Fruit fly (Drosophila melanogaster) whole organism, prepupa: ENCODE data around the gene awd.

Source experiments
- Blimp-1 ChIP-seq: fragments of 200-800 bp; sonication (Bioruptor generic); optimal IDR thresholded peaks from 3 replicates; lab custom pipeline; 2017; ENCODE audit warnings: missing biosample characterization, missing genetic modification characterization, mild to moderate bottlenecking, moderate library complexity, missing genetic modification reagents
- CG10631 ChIP-seq: fragments of 200-800 bp; sonication (Bioruptor generic); optimal IDR thresholded peaks from 2 replicates; lab custom pipeline; 2016; ENCODE audit warnings: missing biosample characterization, missing genetic modification characterization
- CG10669 ChIP-seq: fragments of 200-800 bp; sonication (Bioruptor generic); optimal IDR thresholded peaks from 3 replicates; lab custom pipeline; 2018; ENCODE audit warnings: missing biosample characterization, mild to moderate bottlenecking, missing genetic modification characterization, moderate library complexity
- CG16779 ChIP-seq: fragments of 200-800 bp; sonication (Bioruptor generic); optimal IDR thresholded peaks from 3 replicates; lab custom pipeline; 2017; ENCODE audit warnings: missing biosample characterization, mild to moderate bottlenecking, missing genetic modification characterization
- CG31627 ChIP-seq: fragments of 200-800 bp; sonication (Bioruptor generic); optimal IDR thresholded peaks from 3 replicates; lab custom pipeline; 2016; ENCODE audit warnings: missing biosample characterization, missing genetic modification characterization
- CG32006 ChIP-seq: fragments of 200-800 bp; sonication (Bioruptor generic); optimal IDR thresholded peaks from 3 replicates; lab custom pipeline; 2017; ENCODE audit warnings: missing biosample characterization, mild to moderate bottlenecking, missing genetic modification characterization
- CG34406 ChIP-seq: fragments of 200-800 bp; sonication (Bioruptor generic); optimal IDR thresholded peaks from 3 replicates; lab custom pipeline; 2016; ENCODE audit warnings: missing biosample characterization, missing genetic modification characterization
- CG3919 ChIP-seq: fragments of 200-800 bp; sonication (Bioruptor generic); optimal IDR thresholded peaks from 3 replicates; lab custom pipeline; 2016; ENCODE audit warnings: missing biosample characterization, missing genetic modification characterization
- CG4318 ChIP-seq: fragments of 200-800 bp; sonication (Bioruptor generic); optimal IDR thresholded peaks from 3 replicates; lab custom pipeline; 2017; ENCODE audit warnings: missing biosample characterization, mild to moderate bottlenecking, missing genetic modification characterization
- CG6854 ChIP-seq: fragments of 200-800 bp; sonication (Bioruptor generic); optimal IDR thresholded peaks from 2 replicates; lab custom pipeline; 2017; ENCODE audit warnings: missing biosample characterization, mild to moderate bottlenecking, missing genetic modification characterization
- CG8119 ChIP-seq: fragments of 200-800 bp; sonication (Bioruptor generic); IDR thresholded peaks from 3 replicates; pipeline ENCODE4 v1.3.6; 2022; ENCODE audit warnings: missing biosample characterization, missing genetic modification characterization
- CG8319 ChIP-seq: fragments of 200-800 bp; sonication (Bioruptor generic); optimal IDR thresholded peaks from 3 replicates; lab custom pipeline; 2016; ENCODE audit warnings: missing biosample characterization, missing genetic modification characterization
- CG8632 ChIP-seq: fragments of 200-800 bp; sonication (Bioruptor generic); optimal IDR thresholded peaks from 3 replicates; lab custom pipeline; 2016; ENCODE audit warnings: missing biosample characterization, missing genetic modification characterization
- Eip78C ChIP-seq: fragments of 200-800 bp; sonication (Bioruptor generic); peaks from one replicate; lab custom pipeline; 2016; ENCODE audit warnings: missing biosample characterization, missing genetic modification characterization
- Eip93F ChIP-seq: fragments of 200-800 bp; sonication (Bioruptor generic); optimal IDR thresholded peaks from 2 replicates; lab custom pipeline; 2016; ENCODE audit warnings: missing biosample characterization, mild to moderate bottlenecking, missing genetic modification characterization
- Ets21C ChIP-seq: fragments of 200-800 bp; sonication (Bioruptor generic); optimal IDR thresholded peaks from 3 replicates; lab custom pipeline; 2016; ENCODE audit warnings: missing biosample characterization, missing genetic modification characterization
- Hr38 ChIP-seq: sonication (Bioruptor generic); optimal IDR thresholded peaks from 2 replicates; lab custom pipeline; 2016; ENCODE audit warnings: missing biosample characterization, missing genetic modification characterization
- Hr39 ChIP-seq: fragments of 200-800 bp; sonication (Bioruptor generic); optimal IDR thresholded peaks from 2 replicates; lab custom pipeline; 2016; ENCODE audit warnings: missing biosample characterization, missing genetic modification characterization
- Hr4 ChIP-seq: fragments of 200-800 bp; sonication (Bioruptor generic); optimal IDR thresholded peaks from 3 replicates; lab custom pipeline; 2016; ENCODE audit warnings: missing biosample characterization, missing genetic modification characterization
- OdsH ChIP-seq: fragments of 200-800 bp; sonication (Bioruptor generic); optimal IDR thresholded peaks from 3 replicates; lab custom pipeline; 2016; ENCODE audit warnings: missing biosample characterization, missing genetic modification characterization
- Smox ChIP-seq: fragments of 200-800 bp; sonication (Bioruptor generic); optimal IDR thresholded peaks from 3 replicates; lab custom pipeline; 2016; ENCODE audit warnings: missing biosample characterization, missing genetic modification characterization
- Sox14 ChIP-seq: fragments of 200-800 bp; sonication (Bioruptor generic); optimal IDR thresholded peaks from 3 replicates; lab custom pipeline; 2016; ENCODE audit warnings: missing biosample characterization, missing genetic modification characterization
- Sox15 ChIP-seq: fragments of 200-800 bp; sonication (Bioruptor generic); optimal IDR thresholded peaks from 3 replicates; lab custom pipeline; 2016; ENCODE audit warnings: missing biosample characterization, missing genetic modification characterization
- cyc ChIP-seq: fragments of 200-800 bp; sonication (Bioruptor generic); optimal IDR thresholded peaks from 3 replicates; lab custom pipeline; 2016; ENCODE audit warnings: missing biosample characterization, missing genetic modification characterization
- eg ChIP-seq: fragments of 200-800 bp; sonication (Bioruptor generic); IDR thresholded peaks from 3 replicates; pipeline ENCODE4 v1.3.6; 2022; ENCODE audit warnings: missing biosample characterization, missing genetic modification characterization
- fd59A ChIP-seq: fragments of 200-800 bp; sonication (Bioruptor generic); optimal IDR thresholded peaks from 2 replicates; lab custom pipeline; 2017; ENCODE audit warnings: missing biosample characterization, mild to moderate bottlenecking, missing genetic modification characterization, missing genetic modification reagents
- fd85E ChIP-seq: fragments of 200-800 bp; sonication (Bioruptor generic); optimal IDR thresholded peaks from 3 replicates; lab custom pipeline; 2016; ENCODE audit warnings: missing biosample characterization, missing genetic modification characterization
- fkh ChIP-seq: fragments of 200-800 bp; sonication (Bioruptor generic); optimal IDR thresholded peaks from 3 replicates; lab custom pipeline; 2017; ENCODE audit warnings: missing biosample characterization, mild to moderate bottlenecking, missing genetic modification characterization, moderate library complexity
- net ChIP-seq: fragments of 200-800 bp; sonication (Bioruptor generic); optimal IDR thresholded peaks from 3 replicates; lab custom pipeline; 2016; ENCODE audit warnings: missing biosample characterization, missing genetic modification characterization
- pdm3 ChIP-seq: fragments of 200-800 bp; sonication (Bioruptor generic); optimal IDR thresholded peaks from 3 replicates; lab custom pipeline; 2016; ENCODE audit warnings: missing biosample characterization, missing genetic modification characterization
- svp ChIP-seq: fragments of 200-800 bp; sonication (Bioruptor generic); peaks from one replicate; lab custom pipeline; 2016; ENCODE audit warnings: missing biosample characterization, missing genetic modification characterization
- vri ChIP-seq: fragments of 200-800 bp; sonication (Bioruptor generic); optimal IDR thresholded peaks from 3 replicates; lab custom pipeline; 2016; ENCODE audit warnings: missing biosample characterization, mild to moderate bottlenecking, missing genetic modification characterization

awd gene

dm6 chr3R:31745629-31746081, at the start of gene awd (continued):
- TF ChIP-seq OdsH (GFP tag; lab: Kevin White, UChicago): no peak
- no peak for TF ChIP-seq Sox15 (GFP tag; lab: Kevin White, UChicago)
- no peak for TF ChIP-seq Hr4
- no peak for TF ChIP-seq CG10669
- no peak for TF ChIP-seq CG34406 (GFP tag; lab: Kevin White, UChicago)
- no peak for TF ChIP-seq Hr38
- TF ChIP-seq Hr39 (GFP tag; lab: Kevin White, UChicago): no peak
- peak; percentile 57 for TF ChIP-seq Sox14 (GFP tag; lab: Kevin White, UChicago)

dm6 chr3R:31794457-31794856, 48.6 kb upstream of the awd start:
- TF ChIP-seq CG4318 (GFP tag; lab: Kevin White, UChicago) (no peak), CG32006 (GFP tag; lab: Kevin White, UChicago) (no peak), fd59A (GFP tag; lab: Kevin White, UChicago) (no peak), CG10631 (no peak), CG8319 (GFP tag; lab: Kevin White, UChicago) (no peak), cyc (GFP tag; lab: Kevin White, UChicago) (no peak), Blimp-1 (GFP tag; lab: Kevin White, UChicago) (no peak), CG6854 (GFP tag; lab: Kevin White, UChicago) (peak; percentile 52), svp (GFP tag; lab: Kevin White, UChicago) (peak; percentile 97), Sox14 (GFP tag; lab: Kevin White, UChicago) (no peak), Eip78C (no peak), CG8632 (no peak), net (no peak)

- TF ChIP-seq fkh (GFP tag; lab: Kevin White, UChicago): no peak
- no peak for TF ChIP-seq Hr4
- no peak for TF ChIP-seq OdsH (GFP tag; lab: Kevin White, UChicago)
- TF ChIP-seq CG16779 (tag; lab: Kevin White, UChicago): no peak
- TF ChIP-seq fd85E (GFP tag; lab: Kevin White, UChicago): no peak
- peak; percentile 43 for TF ChIP-seq CG31627 (GFP tag; lab: Kevin White, UChicago)
- TF ChIP-seq CG3919: no peak
- TF ChIP-seq Eip93F: peak; percentile 12
- TF ChIP-seq eg (GFP tag; lab: Robert Waterston, UW): no peak
- TF ChIP-seq CG10631: peak; percentile 55
- TF ChIP-seq Blimp-1 (GFP tag; lab: Kevin White, UChicago): no peak
- no peak for TF ChIP-seq Sox15 (GFP tag; lab: Kevin White, UChicago)
- no peak for TF ChIP-seq pdm3
- TF ChIP-seq CG8119: no peak
- TF ChIP-seq Smox (GFP tag; lab: Kevin White, UChicago): no peak
- no peak for TF ChIP-seq Ets21C
Measured at dm6 chr3R:31793664-31794417, 48.0 kb upstream of the awd start, which contains the start of the genes Mccc1 and Acf. TSS of gene Mccc1 (minus strand) at chr3R:31793907. TSS of gene Acf (plus strand) at chr3R:31793981.

dm6 chr3R:31777482-31778165, 31.7 kb upstream of the awd start:
- TF ChIP-seq vri (peak; percentile 99), Eip93F (peak; percentile 8), Hr4 (no peak), CG6854 (GFP tag; lab: Kevin White, UChicago) (peak; percentile 40)
- TF ChIP-seq, all 60 proteins: peak for 3
